Worm (Caenorhabditis elegans): ENCODE measurements around the gene ifb-2.
A peak's percentile ranks its signal among the peaks of the same experiment; 100 is the strongest.

Gene ifb-2

DNA sequence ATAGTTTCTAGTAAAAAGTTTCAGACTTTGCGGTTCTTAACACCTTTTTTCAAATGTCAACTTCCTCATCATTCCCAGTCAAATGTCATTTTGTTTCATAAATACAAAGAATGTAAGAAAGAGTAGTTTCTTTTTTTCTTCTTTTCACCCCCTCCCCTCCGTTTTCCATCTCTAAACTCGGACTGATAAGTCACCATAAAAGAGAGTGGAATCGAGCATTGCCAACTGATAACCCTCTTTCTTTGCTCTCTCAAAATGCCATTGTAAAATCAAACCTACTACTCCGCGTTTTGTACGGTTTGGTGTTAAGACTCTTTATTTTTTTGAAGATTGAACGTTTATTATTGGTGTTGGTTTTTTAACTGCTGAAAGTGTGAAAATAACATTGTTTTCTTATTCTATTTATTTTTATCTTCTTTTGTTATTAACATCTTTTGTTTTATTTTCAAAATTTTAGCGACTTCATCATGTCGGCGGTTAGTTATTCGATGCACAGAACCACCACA lies at the start of gene ifb-2:
TSS of gene ifb-2 (plus strand) at position 456 of the 506 bp plus-strand sequence.
- TF ChIP-seq elt-2 (tag; optimal IDR thresholded peaks at IDR 0.05) (peak; percentile 92), K02D7.2 (tag; optimal IDR thresholded peaks at IDR 0.05) (no peak), ceh-30 (tag; optimal IDR thresholded peaks at IDR 0.05) (no peak), fkh-6 (tag; optimal IDR thresholded peaks at IDR 0.05) (no peak), C08G9.2 (tag; optimal IDR thresholded peaks at IDR 0.05) (no peak)

ce11 chrII:5701485-5701884 lies 48.5 kb upstream of the ifb-2 start:
- TF ChIP-seq hlh-30 (tag; optimal IDR thresholded peaks at IDR 0.05; ENCODE audit: insufficient read depth) (peak; percentile 15), unc-55 (GFP tag; optimal IDR thresholded peaks at IDR 0.05) (no peak), elt-2 (tag; optimal IDR thresholded peaks at IDR 0.05) (peak; percentile 21), ama-1 (optimal IDR thresholded peaks at IDR 0.05) (peak; percentile 66), dve-1 (tag; optimal IDR thresholded peaks at IDR 0.05) (peak; percentile 39), hlh-8 (tag; optimal IDR thresholded peaks at IDR 0.05) (no peak)

- TF ChIP-seq pat-9 (tag; optimal IDR thresholded peaks at IDR 0.05), result no peak
- TF ChIP-seq fax-1 (tag; optimal IDR thresholded peaks at IDR 0.05), result no peak
- TF ChIP-seq pqm-1 (tag; optimal IDR thresholded peaks at IDR 0.05), result no peak
- TF ChIP-seq unc-42 (tag; optimal IDR thresholded peaks at IDR 0.05), result peak; percentile 49
- peak; percentile 62 for TF ChIP-seq ceh-31 (tag; optimal IDR thresholded peaks at IDR 0.05)
Measured at ce11 chrII:5702611-5703192, 47.3 kb upstream of the ifb-2 start.

ce11 chrII:5704479-5704878 lies 45.5 kb upstream of the ifb-2 start:
- TF ChIP-seq nhr-11 (tag; optimal IDR thresholded peaks at IDR 0.05) (no peak), ets-4 (tag; optimal IDR thresholded peaks at IDR 0.05) (no peak), unc-55 (GFP tag; optimal IDR thresholded peaks at IDR 0.05) (no peak), ttx-3 (tag; optimal IDR thresholded peaks at IDR 0.05) (no peak), hlh-15 (tag; optimal IDR thresholded peaks at IDR 0.05) (no peak), lim-6 (tag; optimal IDR thresholded peaks at IDR 0.05) (no peak), odd-2 (tag; optimal IDR thresholded peaks at IDR 0.05) (no peak), gmeb-2 (tag; optimal IDR thresholded peaks at IDR 0.05) (no peak), C38D4.7 (GFP tag; optimal IDR thresholded peaks at IDR 0.05) (no peak), syd-9 (tag; optimal IDR thresholded peaks at IDR 0.05) (no peak), zip-5 (tag; optimal IDR thresholded peaks at IDR 0.05) (no peak), dmd-4 (tag; optimal IDR thresholded peaks at IDR 0.05; ENCODE audit: borderline replicate concordance) (no peak), ceh-9 (tag; optimal IDR thresholded peaks at IDR 0.05) (no peak), rnt-1 (tag; optimal IDR thresholded peaks at IDR 0.05) (no peak), elt-4 (tag; optimal IDR thresholded peaks at IDR 0.05) (no peak)

ce11 chrII:5707532-5707931 lies 42.5 kb upstream of the ifb-2 start, which contains the start of gene osta-2:
Gene osta-2 (plus strand): TSS chrII:5707691.
- TF ChIP-seq mec-3 (tag; optimal IDR thresholded peaks at IDR 0.05; ENCODE audit: borderline replicate concordance) (no peak), pros-1 (tag; optimal IDR thresholded peaks at IDR 0.05) (no peak), ceh-31 (tag; optimal IDR thresholded peaks at IDR 0.05) (no peak), unc-86 (tag; optimal IDR thresholded peaks at IDR 0.05) (no peak), ets-4 (tag; optimal IDR thresholded peaks at IDR 0.05) (no peak), unc-55 (GFP tag; optimal IDR thresholded peaks at IDR 0.05) (no peak), pax-1 (tag; optimal IDR thresholded peaks at IDR 0.05) (no peak), dmd-4 (tag; optimal IDR thresholded peaks at IDR 0.05; ENCODE audit: borderline replicate concordance) (no peak)

DNA sequence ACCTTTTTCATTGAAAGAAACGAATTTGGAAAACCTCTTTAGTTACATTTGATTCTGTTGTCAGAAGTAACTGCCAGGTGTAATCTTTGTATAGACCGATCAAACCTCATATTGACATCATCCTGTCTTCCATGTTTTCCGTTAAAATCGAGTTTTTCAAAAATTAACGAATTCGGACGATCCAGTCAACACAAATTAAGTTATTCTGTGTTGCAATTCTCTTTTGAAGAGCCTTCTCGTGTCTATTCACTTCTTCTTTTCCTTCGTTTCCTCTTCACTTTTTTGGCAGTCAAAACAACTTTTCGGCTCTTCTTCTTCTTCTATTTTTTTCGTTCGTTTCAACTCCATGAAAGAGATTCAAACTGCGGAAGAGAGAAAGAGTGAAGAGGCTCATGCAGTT lies 41.8 kb upstream of the ifb-2 start:
- TF ChIP-seq ceh-30 (tag; optimal IDR thresholded peaks at IDR 0.05) (no peak), unc-42 (tag; optimal IDR thresholded peaks at IDR 0.05) (peak; percentile 90)
